Worm (Caenorhabditis elegans) whole organism, young adult: ENCODE data around the gene dcaf-1.

Experiments used
- F37B4.10 ChIP-seq: fragments of 200-800 bp; sonication (Bioruptor generic); IDR thresholded peaks from 2 replicates; pipeline ENCODE4 v1.3.6; 2022; ENCODE audit warnings: missing genetic modification characterization, missing compliant biosample characterization
- aptf-3 ChIP-seq: fragments of 200-800 bp; sonication (Bioruptor generic); IDR thresholded peaks from 2 replicates; pipeline ENCODE4 v1.3.6; 2022; ENCODE audit warnings: missing genetic modification characterization, missing compliant biosample characterization
- hmg-20 ChIP-seq: fragments of 200-800 bp; sonication (Bioruptor generic); IDR thresholded peaks from 2 replicates; pipeline ENCODE4 v1.3.6; 2022; ENCODE audit warnings: missing genetic modification reagents, missing genetic modification characterization, missing compliant biosample characterization
- hrde-1 ChIP-seq: sonication (generic microtip); optimal IDR thresholded peaks from 2 replicates; lab custom pipeline; 2016; ENCODE audit warnings: missing genetic modification characterization, mild to moderate bottlenecking, missing compliant biosample characterization, moderate library complexity, missing genotype, missing genetic modification reagents, borderline replicate concordance
- nfya-2 ChIP-seq: fragments of 200-800 bp; sonication (Bioruptor generic); IDR thresholded peaks from 2 replicates; pipeline ENCODE4 v1.3.6; 2022; ENCODE audit warnings: missing genetic modification reagents, missing genetic modification characterization, missing compliant biosample characterization
- nhr-179 ChIP-seq: sonication (generic microtip); optimal IDR thresholded peaks from 2 replicates; lab custom pipeline; 2016; ENCODE audit warnings: mild to moderate bottlenecking, missing genetic modification characterization, missing compliant biosample characterization
- nhr-90 ChIP-seq: sonication (generic microtip); optimal IDR thresholded peaks from 2 replicates; lab custom pipeline; 2016; ENCODE audit warnings: missing genotype, mild to moderate bottlenecking, missing genetic modification characterization, missing compliant biosample characterization
- sea-2 ChIP-seq: fragments of 200-800 bp; sonication (Bioruptor generic); IDR thresholded peaks from 2 replicates; pipeline ENCODE4 v1.3.6; 2022; ENCODE audit warnings: missing genetic modification characterization, missing compliant biosample characterization
- snpc-4 ChIP-seq, 5 experiments: fragments of 150-350 bp in 1 of 5; sonication (generic microtip) in 4 of 5; optimal IDR thresholded peaks; 2 replicates each; lab custom pipeline; 2014 to 2018; ENCODE audit warnings: missing genetic modification characterization in 5 of 5, missing biosample characterization in 3 of 5, antibody characterized with exemption in 2 of 5, mild to moderate bottlenecking in 2 of 5, missing compliant biosample characterization in 2 of 5, missing genotype in 2 of 5, moderate library complexity in 2 of 5, missing genetic modification reagents in 1 of 5
- unc-62 ChIP-seq: fragments of 150-350 bp; optimal IDR thresholded peaks from 2 replicates; lab custom pipeline; 2014; ENCODE audit warnings: missing biosample characterization, missing genetic modification reagents, missing genetic modification characterization
- ztf-3 ChIP-seq: fragments of 200-800 bp; sonication (Bioruptor generic); optimal IDR thresholded peaks from 2 replicates; lab custom pipeline; 2018; ENCODE audit warnings: mild to moderate bottlenecking, missing genetic modification characterization, missing compliant biosample characterization

DNA sequence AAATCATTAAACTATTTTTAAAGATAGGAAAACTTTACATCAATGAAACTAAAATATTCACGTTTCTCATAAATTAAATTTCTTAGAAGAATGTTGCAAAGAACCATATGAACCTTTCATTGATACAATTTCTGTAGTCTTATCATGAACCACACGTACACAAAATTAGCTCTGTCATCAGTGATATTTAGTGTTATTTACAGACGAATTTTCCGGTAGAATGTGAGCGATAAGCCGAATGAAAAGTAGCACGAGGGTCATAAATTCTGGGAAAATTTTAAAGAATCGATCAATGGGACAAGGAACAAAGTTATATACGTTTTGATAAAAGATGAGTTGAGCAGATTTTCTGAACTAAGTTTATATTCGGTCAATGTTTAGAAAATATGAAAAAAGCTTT, 30.0 kb downstream of the dcaf-1 start:
- no peak for TF ChIP-seq sea-2
- no peak for TF ChIP-seq unc-62 (GFP tag; lab: Kevin White, UChicago)
- TF ChIP-seq F37B4.10 (GFP tag; lab: Robert Waterston, UW), result no peak
- TF ChIP-seq snpc-4 (GFP tag; optimal IDR thresholded peaks at IDR 0.05; lab: Kevin White, UChicago), result no peak
- no peak for TF ChIP-seq snpc-4 (tag; optimal IDR thresholded peaks at IDR 0.05; lab: Kevin White, UChicago)
- TF ChIP-seq hrde-1 (tag; lab: Kevin White, UChicago), result no peak
- no peak for TF ChIP-seq ztf-3
- no peak for TF ChIP-seq nhr-179
- no peak for TF ChIP-seq nhr-90 (tag; lab: Kevin White, UChicago)
- no peak for TF ChIP-seq hmg-20 (GFP tag; lab: Robert Waterston, UW)
- no peak for TF ChIP-seq nfya-2 (GFP tag; lab: Robert Waterston, UW)
- TF ChIP-seq aptf-3 (GFP tag; lab: Robert Waterston, UW), result no peak
